Fruit fly (Drosophila melanogaster) whole organism, pupa: ENCODE data around the gene Tbca.

ENCODE experiments used
- CG10348 ChIP-seq: fragments of 200-800 bp; sonication (Bioruptor generic); IDR thresholded peaks from 2 replicates; pipeline ENCODE4 v1.3.6; 2022; ENCODE audit warnings: missing biosample characterization, missing genetic modification characterization
- CG12605 ChIP-seq: fragments of 200-800 bp; sonication (Bioruptor generic); IDR thresholded peaks from 2 replicates; pipeline ENCODE4 v1.3.6; 2022; ENCODE audit warnings: missing biosample characterization, missing genetic modification characterization
- CG13204 ChIP-seq: fragments of 200-800 bp; sonication (Bioruptor generic); optimal IDR thresholded peaks from 2 replicates; lab custom pipeline; 2018; ENCODE audit warnings: missing biosample characterization, mild to moderate bottlenecking, missing genetic modification characterization, moderate library complexity
- CG14655 ChIP-seq: fragments of 200-800 bp; sonication (Bioruptor generic); optimal IDR thresholded peaks from 3 replicates; lab custom pipeline; 2017; ENCODE audit warnings: mild to moderate bottlenecking, missing biosample characterization, missing genetic modification reagents, missing genetic modification characterization
- CG15710 ChIP-seq: fragments of 200-800 bp; sonication (Bioruptor generic); optimal IDR thresholded peaks from 2 replicates; lab custom pipeline; 2018; ENCODE audit warnings: missing biosample characterization, mild to moderate bottlenecking, missing genetic modification characterization, moderate library complexity
- CG17806 ChIP-seq: fragments of 200-800 bp; sonication (Bioruptor generic); optimal IDR thresholded peaks from 2 replicates; lab custom pipeline; 2018; ENCODE audit warnings: missing biosample characterization, mild to moderate bottlenecking, missing genetic modification characterization, moderate library complexity
- CG32121 ChIP-seq: fragments of 200-800 bp; sonication (Bioruptor generic); IDR thresholded peaks from 2 replicates; pipeline ENCODE4 v1.3.6; 2022; ENCODE audit warnings: missing biosample characterization, missing genetic modification characterization
- CG34367 ChIP-seq: fragments of 200-800 bp; sonication (Bioruptor generic); optimal IDR thresholded peaks from 2 replicates; lab custom pipeline; 2018; ENCODE audit warnings: missing biosample characterization, mild to moderate bottlenecking, missing genetic modification characterization
- CG4496 ChIP-seq: fragments of 200-800 bp; sonication (Bioruptor generic); IDR thresholded peaks from 3 replicates; pipeline ENCODE4 v1.3.6; 2022; ENCODE audit warnings: missing biosample characterization, missing genetic modification characterization
- CG8159 ChIP-seq: fragments of 200-800 bp; sonication (Bioruptor generic); optimal IDR thresholded peaks from 3 replicates; lab custom pipeline; 2018; ENCODE audit warnings: missing biosample characterization, mild to moderate bottlenecking, missing genetic modification characterization, moderate library complexity
- CG8301 ChIP-seq: fragments of 200-800 bp; sonication (Bioruptor generic); optimal IDR thresholded peaks from 2 replicates; lab custom pipeline; 2018; ENCODE audit warnings: missing biosample characterization, mild to moderate bottlenecking, missing genetic modification characterization
- CG9948 ChIP-seq: fragments of 200-800 bp; sonication (Bioruptor generic); optimal IDR thresholded peaks from 2 replicates; lab custom pipeline; 2018; ENCODE audit warnings: missing biosample characterization, mild to moderate bottlenecking, missing genetic modification characterization, moderate library complexity
- D1 ChIP-seq: fragments of 200-800 bp; sonication (Bioruptor generic); optimal IDR thresholded peaks from 2 replicates; lab custom pipeline; 2018; ENCODE audit warnings: missing biosample characterization, mild to moderate bottlenecking, missing genetic modification characterization, moderate library complexity
- EcR ChIP-seq: fragments of 200-800 bp; sonication (Bioruptor generic); optimal IDR thresholded peaks from 3 replicates; lab custom pipeline; 2019; ENCODE audit warnings: missing biosample characterization, missing genetic modification characterization, mild to moderate bottlenecking, moderate library complexity, missing genetic modification reagents
- Ets98B ChIP-seq: fragments of 200-800 bp; sonication (Bioruptor generic); IDR thresholded peaks from 2 replicates; pipeline ENCODE4 v1.3.6; 2022; ENCODE audit warnings: missing biosample characterization, missing genetic modification characterization
- Pif1A ChIP-seq: fragments of 200-800 bp; sonication (Bioruptor generic); optimal IDR thresholded peaks from 3 replicates; lab custom pipeline; 2016; ENCODE audit warnings: missing biosample characterization, missing genetic modification characterization
- Pif1B ChIP-seq: fragments of 200-800 bp; sonication (Bioruptor generic); optimal IDR thresholded peaks from 3 replicates; lab custom pipeline; 2016; ENCODE audit warnings: missing biosample characterization, missing genetic modification characterization
- Snoo ChIP-seq: fragments of 200-800 bp; sonication (Bioruptor generic); optimal IDR thresholded peaks from 3 replicates; lab custom pipeline; 2017; ENCODE audit warnings: missing biosample characterization, mild to moderate bottlenecking, missing genetic modification characterization, inconsistent platforms
- fd96Ca ChIP-seq: fragments of 200-800 bp; sonication (Bioruptor generic); IDR thresholded peaks from 3 replicates; pipeline ENCODE4 v1.3.6; 2022; ENCODE audit warnings: missing biosample characterization, missing genetic modification characterization
- gl ChIP-seq: fragments of 200-800 bp; sonication (Bioruptor generic); optimal IDR thresholded peaks from 2 replicates; lab custom pipeline; 2018; ENCODE audit warnings: missing biosample characterization, mild to moderate bottlenecking, missing genetic modification characterization
- rn ChIP-seq: fragments of 200-800 bp; sonication (Bioruptor generic); IDR thresholded peaks from 2 replicates; pipeline ENCODE4 v1.3.6; 2022; ENCODE audit warnings: missing biosample characterization, missing genetic modification characterization

Gene Tbca

DNA sequence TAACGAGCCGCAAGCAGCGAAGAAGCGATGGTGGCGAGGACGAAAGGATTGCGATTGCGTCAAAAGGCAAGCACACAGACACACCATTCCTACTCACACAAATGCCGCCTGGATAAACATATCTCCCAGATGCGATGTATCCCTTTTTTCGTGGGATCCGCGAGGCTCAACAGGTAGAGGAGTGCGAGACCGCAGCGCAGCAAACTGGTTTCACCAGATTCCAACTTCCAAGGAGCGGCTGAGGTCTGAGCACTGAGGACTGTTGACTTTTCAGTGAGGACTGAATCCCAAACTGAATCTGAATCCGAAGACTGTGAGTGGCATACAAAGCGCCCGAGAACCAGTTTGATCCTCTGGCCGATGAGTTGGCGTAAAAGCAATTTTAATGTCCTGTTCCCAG lies 41.4 kb upstream of the Tbca start:
- TF ChIP-seq CG32121 (GFP tag; lab: Robert Waterston, UW) (no peak), Pif1A (GFP tag; lab: Kevin White, UChicago) (no peak), CG10348 (GFP tag; lab: Robert Waterston, UW) (no peak), CG14655 (no peak), Snoo (no peak), CG17806 (tag; lab: Kevin White, UChicago) (no peak), Pif1B (GFP tag; lab: Kevin White, UChicago) (no peak), Ets98B (GFP tag; lab: Robert Waterston, UW) (no peak), CG9948 (tag; lab: Kevin White, UChicago) (no peak), CG4496 (GFP tag; lab: Robert Waterston, UW) (peak; percentile 77; the same call in 2 of the 3 replicates), gl (peak; percentile 29), CG34367 (tag; lab: Kevin White, UChicago) (no peak), CG8159 (tag; lab: Kevin White, UChicago) (no peak), CG13204 (no peak), CG12605 (no peak), fd96Ca (GFP tag; lab: Robert Waterston, UW) (no peak), rn (GFP tag; lab: Robert Waterston, UW) (no peak), CG8301 (no peak), EcR (GFP tag; lab: Kevin White, UChicago) (peak; percentile 54), CG15710 (tag; lab: Kevin White, UChicago) (no peak)

dm6 chr3R:31703370-31703769 lies 39.9 kb upstream of the Tbca start:
- TF ChIP-seq rn (GFP tag; lab: Robert Waterston, UW) (no peak), CG8159 (tag; lab: Kevin White, UChicago) (peak; percentile 22), EcR (GFP tag; lab: Kevin White, UChicago) (peak; percentile 92), CG17806 (tag; lab: Kevin White, UChicago) (peak; percentile 9), Snoo (no peak), CG14655 (peak; percentile 20), CG15710 (tag; lab: Kevin White, UChicago) (no peak)

DNA sequence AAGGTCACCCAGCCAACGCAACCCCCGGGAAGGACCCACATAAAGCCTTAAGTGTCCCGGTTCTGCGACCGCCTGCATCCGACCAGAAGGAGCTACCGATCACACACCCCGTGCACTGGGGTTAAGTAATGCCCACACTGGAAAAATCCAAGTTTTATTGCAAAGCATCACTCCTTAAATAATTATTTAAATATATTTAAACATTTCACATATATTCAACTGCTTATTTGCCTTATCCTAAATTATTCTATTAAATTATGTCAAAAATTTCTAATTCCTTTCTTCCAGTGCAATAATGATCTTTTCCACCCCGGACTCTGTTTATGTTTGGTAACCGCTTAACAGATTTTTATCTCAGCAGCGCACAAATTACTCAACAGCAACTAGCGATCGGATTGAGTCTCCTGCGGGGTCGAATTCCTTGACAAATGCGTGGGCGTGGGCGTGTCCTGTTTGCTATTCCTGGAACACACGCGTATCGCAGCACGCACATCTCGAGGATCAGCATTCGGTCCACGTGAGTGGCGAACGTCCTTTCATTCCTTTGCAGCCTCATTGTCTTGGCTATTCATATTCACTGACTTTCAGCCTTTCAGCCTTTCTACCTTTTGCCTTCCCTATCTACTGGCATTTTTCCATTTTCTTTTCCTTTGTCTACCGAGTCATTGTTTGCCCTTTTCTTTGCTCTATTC lies 38.6 kb upstream of the Tbca start:
- TF ChIP-seq CG15710 (tag; lab: Kevin White, UChicago) (no peak), CG32121 (GFP tag; lab: Robert Waterston, UW) (no peak), D1 (tag; lab: Kevin White, UChicago) (no peak), Ets98B (GFP tag; lab: Robert Waterston, UW) (no peak), CG12605 (no peak), CG34367 (tag; lab: Kevin White, UChicago) (no peak), CG13204 (no peak), Pif1B (GFP tag; lab: Kevin White, UChicago) (no peak), CG8159 (tag; lab: Kevin White, UChicago) (peak; percentile 1), EcR (GFP tag; lab: Kevin White, UChicago) (no peak), CG9948 (tag; lab: Kevin White, UChicago) (peak; percentile 8), CG10348 (GFP tag; lab: Robert Waterston, UW) (no peak), Pif1A (GFP tag; lab: Kevin White, UChicago) (no peak), CG8301 (no peak), gl (no peak), CG17806 (tag; lab: Kevin White, UChicago) (peak; percentile 12), CG4496 (GFP tag; lab: Robert Waterston, UW) (no peak), Snoo (no peak), rn (GFP tag; lab: Robert Waterston, UW) (no peak), fd96Ca (GFP tag; lab: Robert Waterston, UW) (no peak), CG14655 (peak; percentile 26)

DNA sequence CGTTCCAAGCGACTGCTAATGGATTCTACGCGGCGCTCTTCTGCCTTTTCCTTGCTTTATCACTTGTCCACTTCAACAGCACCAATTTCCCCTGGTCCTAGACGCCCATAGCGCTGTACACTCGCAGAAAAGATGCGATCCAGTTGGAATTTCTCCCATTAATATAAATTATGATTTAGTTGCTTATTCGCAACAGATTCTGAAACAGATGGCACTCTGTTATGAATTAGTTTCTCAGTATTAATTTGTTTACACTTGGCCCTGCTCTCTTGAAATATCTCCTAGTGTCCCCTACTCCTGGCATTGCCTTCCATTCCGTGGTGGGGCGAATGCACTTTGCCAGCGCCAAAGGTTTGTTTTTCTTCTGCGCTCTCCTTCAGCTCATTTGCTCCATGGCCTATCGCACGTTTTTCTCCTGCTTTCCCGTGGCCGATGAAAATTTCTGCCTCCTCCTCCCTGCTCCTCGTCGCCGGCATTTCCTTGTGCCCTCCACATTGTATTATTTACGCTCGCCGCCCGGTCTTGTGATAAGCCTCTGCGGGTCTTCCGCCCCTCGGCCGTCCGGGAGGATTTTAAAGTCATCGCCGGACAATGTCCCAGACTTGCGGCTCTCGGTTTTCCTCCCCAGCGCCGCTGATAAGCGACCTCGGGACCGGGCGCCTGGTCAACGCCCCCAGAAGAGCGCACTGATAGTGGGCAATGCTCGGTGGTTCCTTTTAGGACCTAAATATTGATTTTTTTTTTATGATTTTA lies 37.0 kb upstream of the Tbca start:
- TF ChIP-seq CG9948 (tag; lab: Kevin White, UChicago): peak; percentile 77
- TF ChIP-seq rn (GFP tag; lab: Robert Waterston, UW): peak; percentile 40; the same call in 1 of the 2 replicates
- TF ChIP-seq CG8301: peak; percentile 86
- peak; percentile 51 for TF ChIP-seq CG8159 (tag; lab: Kevin White, UChicago)
- peak; percentile 62 for TF ChIP-seq CG17806 (tag; lab: Kevin White, UChicago)
- no peak for TF ChIP-seq D1 (tag; lab: Kevin White, UChicago)
- TF ChIP-seq CG34367 (tag; lab: Kevin White, UChicago): peak; percentile 48
- peak; percentile 33 for TF ChIP-seq CG15710 (tag; lab: Kevin White, UChicago)
- peak; percentile 93 for TF ChIP-seq CG14655
- TF ChIP-seq CG13204: no peak
- TF ChIP-seq CG12605: peak; percentile 82
- peak; percentile 67 for TF ChIP-seq Pif1A (GFP tag; lab: Kevin White, UChicago)
- peak; percentile 58 for TF ChIP-seq Pif1B (GFP tag; lab: Kevin White, UChicago)
- peak; percentile 87 for TF ChIP-seq CG4496 (GFP tag; lab: Robert Waterston, UW)
- TF ChIP-seq EcR (GFP tag; lab: Kevin White, UChicago): peak; percentile 85
- no peak for TF ChIP-seq Snoo
- peak; percentile 15 for TF ChIP-seq gl
- peak; percentile 42; the same call in 1 of the 2 replicates for TF ChIP-seq CG32121 (GFP tag; lab: Robert Waterston, UW)
- TF ChIP-seq Ets98B (GFP tag; lab: Robert Waterston, UW): peak; percentile 73
- peak; percentile 85 for TF ChIP-seq fd96Ca (GFP tag; lab: Robert Waterston, UW)
- TF ChIP-seq CG10348 (GFP tag; lab: Robert Waterston, UW): no peak

DNA sequence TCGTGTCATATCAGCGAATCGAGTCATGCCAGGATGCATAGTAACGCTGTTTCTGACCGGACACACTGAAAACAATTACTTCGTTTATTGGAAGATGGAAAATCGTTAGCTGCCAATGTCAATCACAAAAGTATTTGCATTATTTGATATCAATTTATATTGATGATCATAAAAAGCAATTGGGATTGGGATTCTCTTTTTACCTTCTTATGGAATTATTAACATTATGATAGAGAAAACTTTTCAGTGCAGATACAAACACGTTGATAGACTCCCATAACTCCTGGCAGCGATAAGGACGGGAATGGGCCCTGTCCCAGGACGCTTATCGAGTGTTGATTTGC lies 36.4 kb upstream of the Tbca start:
- TF ChIP-seq CG14655 (peak; percentile 27), CG8159 (tag; lab: Kevin White, UChicago) (peak; percentile 52), CG9948 (tag; lab: Kevin White, UChicago) (peak; percentile 24), CG8301 (peak; percentile 32), CG12605 (no peak), CG10348 (GFP tag; lab: Robert Waterston, UW) (no peak), rn (GFP tag; lab: Robert Waterston, UW) (no peak), Pif1A (GFP tag; lab: Kevin White, UChicago) (no peak), CG15710 (tag; lab: Kevin White, UChicago) (no peak), Snoo (no peak), CG13204 (no peak), Pif1B (GFP tag; lab: Kevin White, UChicago) (no peak), gl (no peak), CG17806 (tag; lab: Kevin White, UChicago) (peak; percentile 35), CG32121 (GFP tag; lab: Robert Waterston, UW) (no peak), Ets98B (GFP tag; lab: Robert Waterston, UW) (no peak), EcR (GFP tag; lab: Kevin White, UChicago) (no peak)
